Fruit fly (Drosophila melanogaster) whole organism, wandering third instar larva: ENCODE data around the gene RhoGEF3.

Experiments
- Abd-B ChIP-seq: fragments of >200 bp; optimal IDR thresholded peaks from 2 replicates; lab custom pipeline; 2017; ENCODE audit warnings: missing biosample characterization, missing genetic modification characterization
- CG32264 ChIP-seq: fragments of 200-800 bp; sonication (Bioruptor generic); optimal IDR thresholded peaks from 2 replicates; lab custom pipeline; 2016; ENCODE audit warnings: missing biosample characterization, missing genetic modification characterization
- CG9705 ChIP-seq: fragments of 200-800 bp; sonication (Bioruptor generic); optimal IDR thresholded peaks from 2 replicates; lab custom pipeline; 2018; ENCODE audit warnings: missing biosample characterization, mild to moderate bottlenecking, missing genetic modification characterization
- CrebA ChIP-seq: fragments of 200-800 bp; sonication (Bioruptor generic); optimal IDR thresholded peaks from 2 replicates; lab custom pipeline; 2016; ENCODE audit warnings: missing biosample characterization, mild to moderate bottlenecking, missing genetic modification characterization, borderline replicate concordance
- Dif ChIP-seq: fragments of 200-275, 200-300 bp; sonication (Bioruptor generic); optimal IDR thresholded peaks from 2 replicates; lab custom pipeline; 2018; ENCODE audit warnings: missing biosample characterization, missing genetic modification characterization; ENCODE audit not compliant: partially characterized antibody
- GATAd ChIP-seq: sonication (Bioruptor generic); optimal IDR thresholded peaks from 2 replicates; lab custom pipeline; 2016; ENCODE audit warnings: missing biosample characterization, missing genetic modification characterization
- Hnf4 ChIP-seq: fragments of 200-800 bp; sonication (Bioruptor generic); optimal IDR thresholded peaks from 2 replicates; lab custom pipeline; 2016; ENCODE audit warnings: missing biosample characterization, mild to moderate bottlenecking, missing genetic modification characterization
- Hr78 ChIP-seq: fragments of >200 bp; optimal IDR thresholded peaks from 2 replicates; lab custom pipeline; 2017; ENCODE audit warnings: missing biosample characterization, missing genetic modification characterization
- Hr83 ChIP-seq: fragments of 200-300 bp; sonication (Bioruptor generic); optimal IDR thresholded peaks from 2 replicates; lab custom pipeline; 2016; ENCODE audit warnings: missing biosample characterization, mild to moderate bottlenecking, missing genetic modification characterization, moderate library complexity; ENCODE audit not compliant: poor library complexity, severe bottlenecking
- Jra ChIP-seq: sonication (Bioruptor generic); optimal IDR thresholded peaks from 2 replicates; lab custom pipeline; 2016; ENCODE audit warnings: missing biosample characterization, missing genetic modification characterization
- Mio ChIP-seq: sonication (Bioruptor generic); optimal IDR thresholded peaks from 2 replicates; lab custom pipeline; 2016; ENCODE audit warnings: missing biosample characterization, missing genetic modification characterization
- N ChIP-seq: fragments of >200 bp; optimal IDR thresholded peaks from 2 replicates; lab custom pipeline; 2018; ENCODE audit warnings: missing biosample characterization, missing external identifiers, missing genetic modification characterization
- OdsH ChIP-seq: fragments of 200-800 bp; sonication (Bioruptor generic); optimal IDR thresholded peaks from 2 replicates; lab custom pipeline; 2016; ENCODE audit warnings: missing biosample characterization, mild to moderate bottlenecking, missing genetic modification characterization
- Sp1 ChIP-seq: fragments of 200-800 bp; sonication (Bioruptor generic); optimal IDR thresholded peaks from 3 replicates; lab custom pipeline; 2019; ENCODE audit warnings: missing biosample characterization, mild to moderate bottlenecking, missing genetic modification characterization, moderate library complexity
- Vsx2 ChIP-seq: fragments of 200-300, 225-300 bp; sonication (Bioruptor generic); optimal IDR thresholded peaks from 2 replicates; lab custom pipeline; 2018; ENCODE audit warnings: missing biosample characterization, missing genetic modification characterization; ENCODE audit not compliant: partially characterized antibody
- br ChIP-seq: fragments of 200-800 bp; sonication (Bioruptor generic); optimal IDR thresholded peaks from 2 replicates; lab custom pipeline; 2016; ENCODE audit warnings: missing biosample characterization, missing genetic modification characterization
- brk ChIP-seq: fragments of 200-800 bp; sonication (Bioruptor generic); optimal IDR thresholded peaks from 2 replicates; lab custom pipeline; 2016; ENCODE audit warnings: missing biosample characterization, mild to moderate bottlenecking, missing genetic modification characterization
- dl ChIP-seq, 2 experiments: fragments of 175-275, 200-275 bp in 1 of 2; fragments of 200-275 bp in 1 of 2; sonication (Bioruptor generic); optimal IDR thresholded peaks; lab custom pipeline; 2018; ENCODE audit warnings: mild to moderate bottlenecking in 2 of 2, missing biosample characterization in 2 of 2, missing genetic modification characterization in 2 of 2, moderate library complexity in 2 of 2; ENCODE audit not compliant: partially characterized antibody in 2 of 2, insufficient read depth in 1 of 2
- dsf ChIP-seq: sonication (Bioruptor generic); optimal IDR thresholded peaks from 2 replicates; lab custom pipeline; 2016; ENCODE audit warnings: missing biosample characterization, missing genetic modification characterization, borderline replicate concordance
- ey ChIP-seq: fragments of 200-800 bp; sonication (Bioruptor generic); optimal IDR thresholded peaks from 2 replicates; lab custom pipeline; 2016; ENCODE audit warnings: missing biosample characterization, missing genetic modification characterization
- foxo ChIP-seq, 2 experiments: fragments of 200-800 bp; sonication (Bioruptor generic); optimal IDR thresholded peaks; 2 replicates in 1 of 2; 3 replicates in 1 of 2; lab custom pipeline; 2016 to 2017; ENCODE audit warnings: missing biosample characterization in 2 of 2, missing genetic modification characterization in 2 of 2
- h ChIP-seq: fragments of 200-800 bp; sonication (Bioruptor generic); optimal IDR thresholded peaks from 3 replicates; lab custom pipeline; 2016; ENCODE audit warnings: missing biosample characterization, mild to moderate bottlenecking, missing genetic modification characterization
- jim ChIP-seq: fragments of 175-275, 200-325 bp; sonication (Bioruptor generic); optimal IDR thresholded peaks from 2 replicates; lab custom pipeline; 2016; ENCODE audit warnings: missing biosample characterization, mild to moderate bottlenecking, missing genetic modification characterization
- lola ChIP-seq: fragments of >200 bp; optimal IDR thresholded peaks from 2 replicates; lab custom pipeline; 2017; ENCODE audit warnings: missing biosample characterization, missing genetic modification characterization
- psq ChIP-seq: fragments of 200-800 bp; sonication (Bioruptor generic); optimal IDR thresholded peaks from 3 replicates; lab custom pipeline; 2017; ENCODE audit warnings: missing biosample characterization, mild to moderate bottlenecking, missing genetic modification characterization, moderate library complexity
- rgr ChIP-seq: fragments of 200-800 bp; sonication (Bioruptor generic); optimal IDR thresholded peaks from 3 replicates; lab custom pipeline; 2016; ENCODE audit warnings: missing biosample characterization, mild to moderate bottlenecking, missing genetic modification characterization
- sage ChIP-seq: fragments of 200-800 bp; sonication (Bioruptor generic); optimal IDR thresholded peaks from 2 replicates; lab custom pipeline; 2016; ENCODE audit warnings: missing biosample characterization, mild to moderate bottlenecking, missing genetic modification characterization
- sv ChIP-seq: fragments of 200-800 bp; sonication (Bioruptor generic); optimal IDR thresholded peaks from 3 replicates; lab custom pipeline; 2016; ENCODE audit warnings: missing biosample characterization, missing genetic modification characterization
- tai ChIP-seq: sonication (Bioruptor generic); optimal IDR thresholded peaks from 2 replicates; lab custom pipeline; 2016; ENCODE audit warnings: missing biosample characterization, missing genetic modification characterization
- woc ChIP-seq: sonication (Bioruptor generic); optimal IDR thresholded peaks from 2 replicates; lab custom pipeline; 2016; ENCODE audit warnings: missing biosample characterization, mild to moderate bottlenecking, missing genetic modification characterization

The RhoGEF3 gene

dm6 chr3L:246644-247199 is 30.5 kb upstream of the RhoGEF3 start:
- peak; percentile 9 for TF ChIP-seq CG32264 (GFP tag; lab: Kevin White, UChicago)
- TF ChIP-seq CG9705 (GFP tag; lab: Kevin White, UChicago) = peak; percentile 30
- peak; percentile 39 for TF ChIP-seq Hnf4 (GFP tag; lab: Kevin White, UChicago)
- TF ChIP-seq dl (GFP tag; optimal IDR thresholded peaks at IDR 0.05; lab: Kevin White, UChicago; ENCODE audit: insufficient read depth in 1 of 2, partially characterized antibody in 2 of 2) = no peak
- no peak for TF ChIP-seq Mio (GFP tag; lab: Kevin White, UChicago)
- TF ChIP-seq Dif (GFP tag; lab: Kevin White, UChicago) = peak; percentile 68
- TF ChIP-seq foxo (GFP tag; optimal IDR thresholded peaks at IDR 0.05; lab: Kevin White, UChicago) = no peak
- TF ChIP-seq sv (GFP tag; lab: Kevin White, UChicago) = peak; percentile 20
- TF ChIP-seq tai (GFP tag; lab: Kevin White, UChicago) = peak; percentile 42
- TF ChIP-seq ey (GFP tag; lab: Kevin White, UChicago) = peak; percentile 11
- peak; percentile 27 for TF ChIP-seq OdsH (GFP tag; lab: Kevin White, UChicago)
- TF ChIP-seq Vsx2 (GFP tag; lab: Kevin White, UChicago) = peak; percentile 63
- peak; percentile 57 for TF ChIP-seq Hr83
- TF ChIP-seq psq = peak; percentile 12

- TF ChIP-seq dsf (GFP tag; lab: Kevin White, UChicago) (no peak), foxo (GFP tag; optimal IDR thresholded peaks at IDR 0.05; lab: Kevin White, UChicago) (no peak), dl (GFP tag; optimal IDR thresholded peaks at IDR 0.05; lab: Kevin White, UChicago; ENCODE audit: insufficient read depth in 1 of 2, partially characterized antibody in 2 of 2) (no peak), Hnf4 (GFP tag; lab: Kevin White, UChicago) (no peak), CrebA (GFP tag; lab: Kevin White, UChicago) (no peak), GATAd (GFP tag; lab: Kevin White, UChicago) (no peak), Vsx2 (GFP tag; lab: Kevin White, UChicago) (no peak), lola (no peak)
Measured at dm6 chr3L:247482-248225, 29.6 kb upstream of the RhoGEF3 start, which contains the start of gene mthl14. Gene mthl14, plus strand, starts transcription at chr3L:247491.

- TF ChIP-seq Mio (GFP tag; lab: Kevin White, UChicago) (no peak), Abd-B (no peak), Jra (GFP tag; lab: Kevin White, UChicago) (no peak), dsf (GFP tag; lab: Kevin White, UChicago) (no peak), N (GFP tag; lab: Kevin White, UChicago) (no peak), sage (GFP tag; lab: Kevin White, UChicago) (no peak), woc (GFP tag; lab: Kevin White, UChicago) (no peak), CG9705 (GFP tag; lab: Kevin White, UChicago) (no peak)
Measured at dm6 chr3L:248226-248758, 28.9 kb upstream of the RhoGEF3 start.

dm6 chr3L:257618-258475 is 19.4 kb upstream of the RhoGEF3 start, which contains the start of the genes DIP2 and wac:
Gene DIP2, minus strand, starts transcription at chr3L:257954.
Gene wac, plus strand, starts transcription at chr3L:258176.
- TF ChIP-seq ey (GFP tag; lab: Kevin White, UChicago) (peak; percentile 84), psq (peak; percentile 71), sage (GFP tag; lab: Kevin White, UChicago) (no peak), br (peak; percentile 79), Jra (GFP tag; lab: Kevin White, UChicago) (peak; percentile 85), CG32264 (GFP tag; lab: Kevin White, UChicago) (peak; percentile 32), Hnf4 (GFP tag; lab: Kevin White, UChicago) (peak; percentile 90), CrebA (GFP tag; lab: Kevin White, UChicago) (no peak), jim (peak; percentile 71), Dif (GFP tag; lab: Kevin White, UChicago) (no peak), brk (peak; percentile 87), foxo (GFP tag; optimal IDR thresholded peaks at IDR 0.05; lab: Kevin White, UChicago) (peak in 1 of 2 experiments; percentile 88), Sp1 (no peak), dsf (GFP tag; lab: Kevin White, UChicago) (peak; percentile 65), OdsH (GFP tag; lab: Kevin White, UChicago) (peak; percentile 58), h (GFP tag; lab: Kevin White, UChicago) (no peak), tai (GFP tag; lab: Kevin White, UChicago) (peak; percentile 95), CG9705 (GFP tag; lab: Kevin White, UChicago) (peak; percentile 11), sv (GFP tag; lab: Kevin White, UChicago) (peak; percentile 74), Vsx2 (GFP tag; lab: Kevin White, UChicago) (no peak), rgr (GFP tag; lab: Kevin White, UChicago) (peak; percentile 81), Mio (GFP tag; lab: Kevin White, UChicago) (no peak), Hr78 (GFP tag; lab: Kevin White, UChicago) (no peak), Hr83 (peak; percentile 97)
